Worm (Caenorhabditis elegans): ENCODE measurements around the gene bcmo-2.

- TF ChIP-seq dpl-1 (GFP tag; optimal IDR thresholded peaks at IDR 0.05) (no peak), pha-4 (tag; optimal IDR thresholded peaks at IDR 0.05) (no peak)
These were observed 36.8 kb upstream of the bcmo-2 start for ce11 chrII:3947404-3947803.

All from whole organism, young adult.